Worm (Caenorhabditis elegans) whole organism, L4 larva: Measurements from ENCODE around the gene srz-97.

Source experiments
- T26A8.4 ChIP-seq: fragments of 200-800 bp; sonication (Bioruptor generic); IDR thresholded peaks from 2 replicates; pipeline ENCODE4 v1.3.6; 2022; ENCODE audit warnings: missing genetic modification characterization, missing compliant biosample characterization
- aha-1 ChIP-seq: fragments of 150-350 bp; peaks from one replicate; lab custom pipeline; 2014; ENCODE audit warnings: missing biosample characterization, missing genetic modification characterization
- nhr-237 ChIP-seq: sonication (generic microtip); optimal IDR thresholded peaks from 2 replicates; lab custom pipeline; 2017; ENCODE audit warnings: missing biosample characterization, missing genetic modification characterization
- spr-3 ChIP-seq: fragments of 200-800 bp; sonication (Bioruptor generic); optimal IDR thresholded peaks from 2 replicates; lab custom pipeline; 2018; ENCODE audit warnings: mild to moderate bottlenecking, missing genetic modification characterization, missing compliant biosample characterization

DNA sequence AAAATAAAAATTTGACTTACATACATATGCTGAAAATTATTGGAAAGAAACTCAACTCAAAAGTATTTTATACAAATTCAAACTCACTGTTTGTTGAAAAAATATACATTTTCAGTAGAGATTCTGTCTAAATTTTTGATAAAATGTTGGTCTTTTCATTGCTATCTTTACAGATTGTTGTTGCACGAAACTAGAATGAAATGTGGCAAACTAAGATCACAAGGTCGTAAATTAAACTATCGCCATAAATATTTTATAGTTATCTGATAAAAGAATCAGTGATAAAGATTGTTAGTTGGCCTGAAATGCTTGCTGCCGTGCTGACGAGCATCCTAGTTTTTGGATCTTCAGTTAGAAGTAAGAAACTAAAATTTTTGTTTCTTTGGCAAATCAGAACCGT, 10.9 kb upstream of the srz-97 start, which contains the start of gene clec-55:
- TF ChIP-seq T26A8.4 (GFP tag; lab: Robert Waterston, UW) (no peak), aha-1 (no peak), spr-3 (GFP tag; lab: Kevin White, UChicago) (no peak), nhr-237 (tag; lab: Kevin White, UChicago) (no peak)
